Fruit fly (Drosophila melanogaster) whole organism, pupa: ENCODE measurements around the gene Men-b.

Experiments used
- CG9948 ChIP-seq: fragments of 200-800 bp; sonication (Bioruptor generic); optimal IDR thresholded peaks from 2 replicates; lab custom pipeline; 2018; ENCODE audit warnings: missing biosample characterization, mild to moderate bottlenecking, missing genetic modification characterization, moderate library complexity
- D1 ChIP-seq: fragments of 200-800 bp; sonication (Bioruptor generic); optimal IDR thresholded peaks from 2 replicates; lab custom pipeline; 2018; ENCODE audit warnings: missing biosample characterization, mild to moderate bottlenecking, missing genetic modification characterization, moderate library complexity
- gl ChIP-seq: fragments of 200-800 bp; sonication (Bioruptor generic); optimal IDR thresholded peaks from 2 replicates; lab custom pipeline; 2018; ENCODE audit warnings: missing biosample characterization, mild to moderate bottlenecking, missing genetic modification characterization

dm6 chr3R:27201538-27202281 is 50.2 kb downstream of the Men-b start:
- TF ChIP-seq gl (tag; lab: Kevin White, UChicago) (peak; percentile 57), CG9948 (tag; lab: Kevin White, UChicago) (peak; percentile 92), D1 (tag; lab: Kevin White, UChicago) (peak; percentile 79)
